Worm (Caenorhabditis elegans) whole organism, late embryonic: ENCODE results near the gene fust-1.

Source experiments
- T23F11.4 ChIP-seq: fragments of 200-800 bp; sonication (Bioruptor generic); optimal IDR thresholded peaks from 2 replicates; lab custom pipeline; 2018; ENCODE audit warnings: mild to moderate bottlenecking, missing genetic modification characterization, missing compliant biosample characterization
- ama-1 ChIP-seq: fragments of 150-350 bp; optimal IDR thresholded peaks from 2 replicates; lab custom pipeline; 2014
- nfya-1 ChIP-seq: sonication (generic microtip); optimal IDR thresholded peaks from 2 replicates; lab custom pipeline; 2017; ENCODE audit warnings: missing genetic modification characterization, mild to moderate bottlenecking, missing compliant biosample characterization, antibody characterized with exemption, moderate library complexity
- pha-4 ChIP-seq: fragments of 150-350 bp; optimal IDR thresholded peaks from 2 replicates; lab custom pipeline; 2018; ENCODE audit warnings: missing biosample characterization, missing genetic modification reagents, missing genetic modification characterization
- syd-9 ChIP-seq: sonication (generic microtip); optimal IDR thresholded peaks from 2 replicates; lab custom pipeline; 2016; ENCODE audit warnings: mild to moderate bottlenecking, missing genetic modification characterization, moderate library complexity, missing compliant biosample characterization
- tbx-2 ChIP-seq: sonication (generic microtip); optimal IDR thresholded peaks from 2 replicates; lab custom pipeline; 2016; ENCODE audit warnings: missing genetic modification characterization, missing compliant biosample characterization
- tbx-7 ChIP-seq: sonication (generic microtip); optimal IDR thresholded peaks from 2 replicates; lab custom pipeline; 2016; ENCODE audit warnings: missing genotype, missing genetic modification characterization, missing compliant biosample characterization

DNA sequence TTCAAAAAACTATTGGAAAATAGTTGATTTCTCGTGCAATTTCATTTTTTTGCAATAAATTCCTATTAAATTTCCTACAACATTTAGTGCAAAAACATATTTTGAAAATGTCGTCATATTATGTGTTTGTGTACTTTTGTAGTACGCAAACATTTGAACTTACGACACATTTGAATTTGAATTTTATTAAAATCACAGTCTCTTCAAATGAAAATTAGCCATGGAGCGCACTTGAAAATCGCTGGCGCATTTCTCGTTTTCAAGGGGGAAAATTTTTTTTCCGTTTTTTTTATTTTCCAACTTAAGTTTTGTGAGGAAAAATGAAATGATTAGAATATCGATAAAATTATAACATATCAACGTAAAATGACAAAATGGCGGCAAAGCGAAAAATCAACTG lies 4.8 kb upstream of the fust-1 start:
- TF ChIP-seq syd-9 (no peak), nfya-1 (tag; lab: Kevin White, UChicago) (no peak), tbx-2 (tag; lab: Kevin White, UChicago) (no peak), ama-1 (lab: Kevin White, UChicago) (no peak), T23F11.4 (no peak), pha-4 (tag; lab: Kevin White, UChicago) (no peak), tbx-7 (no peak)
